Worm (Caenorhabditis elegans) whole organism, L1 larva: ENCODE data around the gene taf-3.

Experiments
- ama-1 ChIP-seq: fragments of 150-350 bp; optimal IDR thresholded peaks from 2 replicates; lab custom pipeline; 2014
- egl-27 ChIP-seq, 2 experiments: fragments of 150-350 bp in 1 of 2; sonication (generic microtip); optimal IDR thresholded peaks; 3 replicates each; lab custom pipeline; 2017 to 2018; ENCODE audit warnings: missing biosample characterization in 2 of 2, missing genetic modification characterization in 2 of 2, missing genetic modification reagents in 2 of 2
- lin-14 ChIP-seq: fragments of 200-800 bp; sonication (Bioruptor generic); optimal IDR thresholded peaks from 2 replicates; lab custom pipeline; 2018; ENCODE audit warnings: mild to moderate bottlenecking, missing genetic modification characterization, moderate library complexity, missing compliant biosample characterization
- lsy-2 ChIP-seq, 2 experiments: fragments of 150-350 bp; optimal IDR thresholded peaks; 2 replicates each; lab custom pipeline; 2014; ENCODE audit warnings: missing biosample characterization in 2 of 2, missing genetic modification characterization in 2 of 2
- tbx-2 ChIP-seq: sonication (generic microtip); optimal IDR thresholded peaks from 2 replicates; lab custom pipeline; 2016; ENCODE audit warnings: missing genetic modification characterization, missing compliant biosample characterization
- ztf-11 ChIP-seq, 2 experiments: sonication (generic microtip); optimal IDR thresholded peaks; 2 replicates each; lab custom pipeline; 2016 to 2017; ENCODE audit warnings: missing genetic modification characterization in 2 of 2, missing biosample characterization in 1 of 2, missing compliant biosample characterization in 1 of 2

DNA sequence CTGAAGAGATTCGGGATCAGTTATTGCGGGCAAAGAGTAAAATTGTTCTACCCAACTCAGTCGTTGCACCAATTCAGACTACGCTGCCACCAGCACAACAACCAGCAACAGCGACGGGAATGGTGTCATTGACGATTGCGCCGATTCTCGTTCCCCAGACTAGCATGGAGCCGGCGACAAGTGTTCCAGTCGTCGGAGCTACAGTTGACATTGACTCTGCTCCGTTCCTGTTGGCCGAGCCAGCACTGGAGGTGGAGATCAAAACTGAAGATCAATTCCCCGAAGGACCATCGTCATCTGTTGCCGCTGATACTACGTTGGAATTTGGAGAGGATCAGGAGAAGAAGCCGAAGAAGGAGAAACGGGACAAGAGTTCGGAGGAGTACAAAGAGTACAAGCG is 3.2 kb downstream of the taf-3 start:
- TF ChIP-seq tbx-2 (tag; lab: Kevin White, UChicago) (no peak), ama-1 (no peak), lin-14 (GFP tag; lab: Kevin White, UChicago) (no peak), lsy-2 (tag; optimal IDR thresholded peaks at IDR 0.05; lab: Kevin White, UChicago) (no peak), ztf-11 (tag; optimal IDR thresholded peaks at IDR 0.05; lab: Kevin White, UChicago) (no peak), egl-27 (tag; optimal IDR thresholded peaks at IDR 0.05; lab: Kevin White, UChicago) (no peak)
